Fruit fly (Drosophila melanogaster) whole organism, embryonic: ENCODE data around the gene CG12945.

Experiments
- Bdp1 ChIP-seq: fragments of 200-800 bp; sonication (Bioruptor generic); optimal IDR thresholded peaks from 3 replicates; lab custom pipeline; 2016; ENCODE audit warnings: missing biosample characterization, missing genetic modification characterization
- CG10147 ChIP-seq: fragments of 200-800 bp; sonication (Bioruptor generic); optimal IDR thresholded peaks from 2 replicates; lab custom pipeline; 2019; ENCODE audit warnings: missing biosample characterization, mild to moderate bottlenecking, missing genetic modification characterization, moderate library complexity
- CG10209 ChIP-seq: fragments of 200-800 bp; sonication (Bioruptor generic); optimal IDR thresholded peaks from 3 replicates; lab custom pipeline; 2017; ENCODE audit warnings: missing biosample characterization, mild to moderate bottlenecking, missing genetic modification characterization, missing genetic modification reagents
- CG11085 ChIP-seq: fragments of 200-800 bp; sonication (Bioruptor generic); IDR thresholded peaks from 2 replicates; pipeline ENCODE4 v1.3.6; 2022; ENCODE audit warnings: missing biosample characterization, missing genetic modification characterization
- CG11560 ChIP-seq: fragments of 200-800 bp; sonication (Bioruptor generic); IDR thresholded peaks from 3 replicates; pipeline ENCODE4 v1.3.6; 2022; ENCODE audit warnings: missing biosample characterization, missing genetic modification characterization
- CG1792 ChIP-seq: fragments of 200-800 bp; sonication (Bioruptor generic); optimal IDR thresholded peaks from 2 replicates; lab custom pipeline; 2016; ENCODE audit warnings: missing biosample characterization, missing genetic modification characterization
- CG18262 ChIP-seq: fragments of 200-800 bp; optimal IDR thresholded peaks from 3 replicates; lab custom pipeline; 2019; ENCODE audit warnings: missing biosample characterization, mild to moderate bottlenecking, missing genetic modification characterization, moderate library complexity
- CG18599 ChIP-seq: fragments of 200-800 bp; sonication (Bioruptor generic); optimal IDR thresholded peaks from 3 replicates; lab custom pipeline; 2017; ENCODE audit warnings: missing biosample characterization, missing genetic modification characterization, mild to moderate bottlenecking, moderate library complexity, missing genetic modification reagents
- CG2129 ChIP-seq: fragments of 200-800 bp; sonication (Bioruptor generic); IDR thresholded peaks from 2 replicates; pipeline ENCODE4 v1.3.6; 2022; ENCODE audit warnings: missing biosample characterization, missing genetic modification characterization; ENCODE audit not compliant: partially characterized antibody
- CG30403 ChIP-seq: fragments of 200-800 bp; sonication (Bioruptor generic); optimal IDR thresholded peaks from 3 replicates; lab custom pipeline; 2016; ENCODE audit warnings: missing biosample characterization, missing genetic modification characterization
- CG3065 ChIP-seq: fragments of 200-800 bp; sonication (Bioruptor generic); optimal IDR thresholded peaks from 2 replicates; lab custom pipeline; 2016; ENCODE audit warnings: missing biosample characterization, missing genetic modification characterization
- CG34376 ChIP-seq: fragments of 200-800 bp; sonication (Bioruptor generic); optimal IDR thresholded peaks from 2 replicates; lab custom pipeline; 2018; ENCODE audit warnings: missing biosample characterization, mild to moderate bottlenecking, missing genetic modification characterization
- CG3995 ChIP-seq: fragments of 200-800 bp; sonication (Bioruptor generic); optimal IDR thresholded peaks from 3 replicates; lab custom pipeline; 2016; ENCODE audit warnings: missing biosample characterization, missing genetic modification characterization
- CG4854 ChIP-seq: fragments of 200-800 bp; sonication (Bioruptor generic); optimal IDR thresholded peaks from 2 replicates; lab custom pipeline; 2016; ENCODE audit warnings: missing biosample characterization, missing genetic modification characterization, inconsistent platforms
- CG7271 ChIP-seq: fragments of 200-800 bp; sonication (Bioruptor generic); optimal IDR thresholded peaks from 2 replicates; lab custom pipeline; 2018; ENCODE audit warnings: missing biosample characterization, mild to moderate bottlenecking, missing genetic modification characterization, moderate library complexity
- CG7357 ChIP-seq: fragments of 200-800 bp; sonication (Bioruptor generic); IDR thresholded peaks from 3 replicates; pipeline ENCODE4 v1.3.6; 2022; ENCODE audit warnings: missing biosample characterization, missing genetic modification characterization
- CG9876 ChIP-seq: fragments of 200-800 bp; sonication (Bioruptor generic); optimal IDR thresholded peaks from 2 replicates; lab custom pipeline; 2016; ENCODE audit warnings: missing biosample characterization, missing genetic modification characterization
- Dll ChIP-seq: fragments of 200-800 bp; sonication (Bioruptor generic); IDR thresholded peaks from 4 replicates; pipeline ENCODE4 v1.3.6; 2022; ENCODE audit warnings: missing biosample characterization, missing genetic modification characterization; ENCODE audit not compliant: partially characterized antibody
- Elba2 ChIP-seq: fragments of 200-800 bp; sonication (Bioruptor generic); optimal IDR thresholded peaks from 3 replicates; lab custom pipeline; 2016; ENCODE audit warnings: missing biosample characterization, missing genetic modification characterization
- HmgZ ChIP-seq: fragments of 200-800 bp; sonication (Bioruptor generic); optimal IDR thresholded peaks from 2 replicates; lab custom pipeline; 2018; ENCODE audit warnings: missing biosample characterization, mild to moderate bottlenecking, missing genetic modification characterization
- Hsf ChIP-seq: fragments of 200-800 bp; sonication (Bioruptor generic); optimal IDR thresholded peaks from 3 replicates; lab custom pipeline; 2016; ENCODE audit warnings: missing biosample characterization, missing genetic modification characterization
- Lpt ChIP-seq: fragments of >200 bp; optimal IDR thresholded peaks from 2 replicates; lab custom pipeline; 2018; ENCODE audit warnings: missing biosample characterization, missing genetic modification characterization
- MBD-R2 ChIP-seq: fragments of 200-800 bp; sonication (Bioruptor generic); IDR thresholded peaks from 2 replicates; pipeline ENCODE4 v1.3.6; 2022; ENCODE audit warnings: missing biosample characterization, missing genetic modification characterization
- Max ChIP-seq: fragments of 200-800 bp; sonication (Bioruptor generic); optimal IDR thresholded peaks from 2 replicates; lab custom pipeline; 2016; ENCODE audit warnings: missing biosample characterization, mild to moderate bottlenecking, missing genetic modification characterization
- NK7.1 ChIP-seq: fragments of 200-800 bp; sonication (Bioruptor generic); optimal IDR thresholded peaks from 3 replicates; lab custom pipeline; 2016; ENCODE audit warnings: missing biosample characterization, missing genetic modification characterization
- YL-1 ChIP-seq: fragments of 200-800 bp; sonication (Bioruptor generic); optimal IDR thresholded peaks from 3 replicates; lab custom pipeline; 2017; ENCODE audit warnings: missing biosample characterization, mild to moderate bottlenecking, missing genetic modification characterization
- aop ChIP-seq: fragments of 200-800 bp; sonication (Bioruptor generic); IDR thresholded peaks from 2 replicates; pipeline ENCODE4 v1.3.6; 2022; ENCODE audit warnings: missing biosample characterization, missing genetic modification characterization
- ara ChIP-seq: fragments of 200-800 bp; sonication (Bioruptor generic); IDR thresholded peaks from 2 replicates; pipeline ENCODE4 v1.3.6; 2022; ENCODE audit warnings: missing biosample characterization, missing genetic modification characterization
- chn ChIP-seq: fragments of 200-800 bp; sonication (Bioruptor generic); optimal IDR thresholded peaks from 2 replicates; lab custom pipeline; 2016; ENCODE audit warnings: missing biosample characterization, missing genetic modification characterization
- corto ChIP-seq: fragments of 200-800 bp; sonication (Bioruptor generic); optimal IDR thresholded peaks from 2 replicates; lab custom pipeline; 2016; ENCODE audit warnings: missing biosample characterization, mild to moderate bottlenecking, missing genetic modification characterization, moderate library complexity
- da ChIP-seq: fragments of 200-800 bp; sonication (Bioruptor generic); optimal IDR thresholded peaks from 2 replicates; lab custom pipeline; 2016; ENCODE audit warnings: missing biosample characterization, missing genetic modification characterization
- dpn ChIP-seq, 2 experiments: fragments of 200-800 bp; sonication (Bioruptor generic); optimal IDR thresholded peaks; 3 replicates each; lab custom pipeline; 2016; ENCODE audit warnings: missing biosample characterization in 2 of 2, missing genetic modification characterization in 2 of 2
- emc ChIP-seq: fragments of 200-800 bp; sonication (Bioruptor generic); optimal IDR thresholded peaks from 2 replicates; lab custom pipeline; 2016; ENCODE audit warnings: missing biosample characterization, missing genetic modification characterization
- eve ChIP-seq, 2 experiments: fragments of >200 bp; optimal IDR thresholded peaks; 2 replicates each; lab custom pipeline; 2017; ENCODE audit warnings: missing biosample characterization in 2 of 2, missing genetic modification characterization in 2 of 2
- gcm2 ChIP-seq: fragments of 200-800 bp; sonication (Bioruptor generic); optimal IDR thresholded peaks from 2 replicates; lab custom pipeline; 2016; ENCODE audit warnings: missing biosample characterization, missing genetic modification characterization
- gsb ChIP-seq: fragments of 200-800 bp; sonication (Bioruptor generic); IDR thresholded peaks from 2 replicates; pipeline ENCODE4 v1.3.6; 2022; ENCODE audit warnings: missing biosample characterization, missing genetic modification characterization
- ham ChIP-seq: fragments of 200-800 bp; sonication (Bioruptor generic); IDR thresholded peaks from 2 replicates; pipeline ENCODE4 v1.3.6; 2022; ENCODE audit warnings: missing biosample characterization, missing genetic modification characterization
- jing ChIP-seq: fragments of 200-800 bp; sonication (Bioruptor generic); optimal IDR thresholded peaks from 2 replicates; lab custom pipeline; 2018; ENCODE audit warnings: missing biosample characterization, mild to moderate bottlenecking, missing genetic modification characterization
- jumu ChIP-seq: fragments of 200-800 bp; sonication (Bioruptor generic); optimal IDR thresholded peaks from 3 replicates; lab custom pipeline; 2016; ENCODE audit warnings: missing biosample characterization, missing genetic modification characterization
- nerfin-1 ChIP-seq: fragments of 200-800 bp; sonication (Bioruptor generic); optimal IDR thresholded peaks from 3 replicates; lab custom pipeline; 2019; ENCODE audit warnings: missing biosample characterization, mild to moderate bottlenecking, missing genetic modification characterization, moderate library complexity
- nom ChIP-seq: fragments of 200-800 bp; sonication (Bioruptor generic); optimal IDR thresholded peaks from 2 replicates; lab custom pipeline; 2017; ENCODE audit warnings: missing biosample characterization, missing genetic modification characterization, mild to moderate bottlenecking, moderate library complexity, missing genetic modification reagents
- oc ChIP-seq: fragments of 200-800 bp; sonication (Bioruptor generic); optimal IDR thresholded peaks from 2 replicates; lab custom pipeline; 2018; ENCODE audit warnings: missing biosample characterization, mild to moderate bottlenecking, missing genetic modification characterization, moderate library complexity
- pb ChIP-seq: fragments of 200-800 bp; sonication (Bioruptor generic); optimal IDR thresholded peaks from 3 replicates; lab custom pipeline; 2016; ENCODE audit warnings: missing biosample characterization, missing genetic modification characterization
- prd ChIP-seq, 3 experiments: fragments of >200 bp in 2 of 3; fragments of 200-800 bp in 1 of 3; sonication (Bioruptor generic) in 1 of 3; optimal IDR thresholded peaks in 2 of 3; IDR thresholded peaks in 1 of 3; 2 replicates in 2 of 3; 3 replicates in 1 of 3; pipeline versions ENCODE4 v1.3.6 to Lab custom; 2017 to 2022; ENCODE audit warnings: missing biosample characterization in 1 of 3, missing genetic modification characterization in 1 of 3
- sens-2 ChIP-seq: fragments of 200-800 bp; sonication (Bioruptor generic); IDR thresholded peaks from 2 replicates; pipeline ENCODE4 v1.3.6; 2022; ENCODE audit warnings: missing biosample characterization, missing genetic modification characterization
- seq ChIP-seq: fragments of 200-800 bp; sonication (Bioruptor generic); IDR thresholded peaks from 2 replicates; pipeline ENCODE4 v1.3.6; 2022; ENCODE audit warnings: missing biosample characterization, missing genetic modification characterization
- stwl ChIP-seq: fragments of 200-800 bp; sonication (Bioruptor generic); optimal IDR thresholded peaks from 3 replicates; lab custom pipeline; 2018; ENCODE audit warnings: missing biosample characterization, mild to moderate bottlenecking, missing genetic modification characterization, moderate library complexity
- sug ChIP-seq: fragments of 200-800 bp; optimal IDR thresholded peaks from 2 replicates; lab custom pipeline; 2019; ENCODE audit warnings: missing biosample characterization, mild to moderate bottlenecking, missing genetic modification characterization, moderate library complexity
- yki ChIP-seq: fragments of >200 bp; optimal IDR thresholded peaks from 3 replicates; lab custom pipeline; 2018
- zen2 ChIP-seq: fragments of 200-800 bp; sonication (Bioruptor generic); IDR thresholded peaks from 3 replicates; pipeline ENCODE4 v1.3.6; 2022; ENCODE audit warnings: missing biosample characterization, missing genetic modification characterization; ENCODE audit not compliant: partially characterized antibody
- zfh2 ChIP-seq: fragments of 200-800 bp; sonication (Bioruptor generic); optimal IDR thresholded peaks from 2 replicates; lab custom pipeline; 2016; ENCODE audit warnings: missing biosample characterization, missing genetic modification characterization

CG12945 gene

DNA sequence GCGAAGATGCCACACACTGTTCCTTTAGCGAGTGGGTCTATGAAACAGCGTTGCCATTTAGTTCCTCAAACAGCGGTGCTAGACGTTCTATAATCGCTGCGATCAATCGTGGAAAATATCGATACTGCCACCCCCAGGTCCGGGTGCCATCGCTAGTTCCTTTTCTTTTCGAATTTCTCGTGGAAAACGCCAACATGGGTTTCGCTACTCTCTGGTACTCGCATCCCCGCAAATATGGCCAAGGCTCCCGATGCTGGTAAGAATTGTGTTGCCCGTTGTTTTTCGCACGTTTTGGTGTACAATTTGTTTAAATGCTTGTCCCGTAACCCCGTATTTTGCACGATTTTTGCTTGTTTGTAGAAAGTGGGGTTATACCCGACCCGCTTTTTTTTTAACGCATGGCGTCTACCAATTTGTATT, 13.1 kb downstream of the CG12945 start, which contains the start of gene RpS29 (continued):
- TF ChIP-seq MBD-R2 (GFP tag; lab: Robert Waterston, UW), result peak; percentile 78
- TF ChIP-seq ara (GFP tag; lab: Robert Waterston, UW), result peak; percentile 60; the same call in 1 of the 2 replicates
- peak; percentile 93 for TF ChIP-seq zen2 (GFP tag; lab: Robert Waterston, UW)
- peak; percentile 57 for TF ChIP-seq CG4854
- no peak; the same call in 1 of the 2 replicates for TF ChIP-seq seq
- peak; percentile 74 for TF ChIP-seq CG3995
- TF ChIP-seq YL-1 (GFP tag; lab: Kevin White, UChicago), result peak; percentile 99
- peak; percentile 47 for TF ChIP-seq CG18262 (tag; lab: Kevin White, UChicago)
- TF ChIP-seq sug (tag; lab: Kevin White, UChicago), result peak; percentile 89
- TF ChIP-seq CG1792 (GFP tag; lab: Kevin White, UChicago), result peak; percentile 81
- TF ChIP-seq nerfin-1, result peak; percentile 75
- TF ChIP-seq emc (GFP tag; lab: Kevin White, UChicago), result peak; percentile 83
- TF ChIP-seq da, result peak; percentile 52
- TF ChIP-seq CG7271 (tag; lab: Kevin White, UChicago), result peak; percentile 60
- peak; percentile 95 for TF ChIP-seq HmgZ (tag; lab: Kevin White, UChicago)
- peak; percentile 29 for TF ChIP-seq CG3065 (GFP tag; lab: Kevin White, UChicago)
- TF ChIP-seq Dll (GFP tag; lab: Robert Waterston, UW), result peak; percentile 91
- TF ChIP-seq eve (GFP tag; optimal IDR thresholded peaks at IDR 0.05; lab: Kevin White, UChicago), result no peak
- peak; percentile 78 for TF ChIP-seq pb (GFP tag; lab: Kevin White, UChicago)
- peak; percentile 62 for TF ChIP-seq gcm2 (GFP tag; lab: Kevin White, UChicago)
- peak; percentile 63 for TF ChIP-seq oc (tag; lab: Kevin White, UChicago)
- no peak for TF ChIP-seq CG7357 (GFP tag; lab: Robert Waterston, UW)
- TF ChIP-seq jumu (GFP tag; lab: Kevin White, UChicago), result peak; percentile 88
- peak; percentile 76 for TF ChIP-seq Bdp1 (GFP tag; lab: Kevin White, UChicago)
- TF ChIP-seq CG34376 (GFP tag; lab: Kevin White, UChicago), result peak; percentile 92
- TF ChIP-seq Max (GFP tag; lab: Kevin White, UChicago), result peak; percentile 76
- peak; percentile 84 for TF ChIP-seq CG2129 (GFP tag; lab: Robert Waterston, UW)
- TF ChIP-seq prd (optimal IDR thresholded peaks at IDR 0.05; lab: Kevin White, UChicago), result no peak
- TF ChIP-seq prd (GFP tag; IDR thresholded peaks at IDR 0.05; lab: Robert Waterston, UW), result peak; percentile 76
- peak; percentile 74; the same call in 2 of the 3 replicates for TF ChIP-seq CG11560
- peak; percentile 86 to 90 for TF ChIP-seq dpn (GFP tag; optimal IDR thresholded peaks at IDR 0.05; lab: Kevin White, UChicago)
- peak; percentile 72 for TF ChIP-seq CG10209 (GFP tag; lab: Kevin White, UChicago)
- TF ChIP-seq corto (GFP tag; lab: Kevin White, UChicago), result no peak
- peak; percentile 77 for TF ChIP-seq gsb
- TF ChIP-seq sens-2, result no peak; the same call in 1 of the 2 replicates
- peak; percentile 97 for TF ChIP-seq aop (GFP tag; lab: Robert Waterston, UW)
- TF ChIP-seq CG9876 (GFP tag; lab: Kevin White, UChicago), result peak; percentile 91
- TF ChIP-seq CG10147 (GFP tag; lab: Kevin White, UChicago), result peak; percentile 58
- peak; percentile 86 for TF ChIP-seq Hsf (GFP tag; lab: Kevin White, UChicago)
- no peak for TF ChIP-seq ham (GFP tag; lab: Robert Waterston, UW)
- TF ChIP-seq Elba2 (GFP tag; lab: Kevin White, UChicago), result no peak
- TF ChIP-seq zfh2 (GFP tag; lab: Kevin White, UChicago), result peak; percentile 87
- no peak for TF ChIP-seq jing (GFP tag; lab: Kevin White, UChicago)
- TF ChIP-seq yki (lab: Kevin White, UChicago), result no peak
- no peak for TF ChIP-seq Lpt (GFP tag; lab: Kevin White, UChicago)
- TF ChIP-seq CG11085 (GFP tag; lab: Robert Waterston, UW), result peak; percentile 79
- TF ChIP-seq nom, result peak; percentile 78
- TF ChIP-seq NK7.1 (GFP tag; lab: Kevin White, UChicago), result peak; percentile 65
- peak; percentile 80 for TF ChIP-seq CG30403 (GFP tag; lab: Kevin White, UChicago)
- TF ChIP-seq CG18599 (GFP tag; lab: Kevin White, UChicago), result peak; percentile 86
- TF ChIP-seq stwl (tag; lab: Kevin White, UChicago), result peak; percentile 73
- peak; percentile 82 for TF ChIP-seq chn (GFP tag; lab: Kevin White, UChicago)
